Worm (Caenorhabditis elegans) whole organism, dauer: Measurements from ENCODE around the gene srh-45.

Experiments
- unc-62 ChIP-seq: sonication (generic microtip); optimal IDR thresholded peaks from 2 replicates; lab custom pipeline; 2017; ENCODE audit warnings: missing biosample characterization, missing genetic modification reagents, missing genetic modification characterization

The srh-45 gene

DNA sequence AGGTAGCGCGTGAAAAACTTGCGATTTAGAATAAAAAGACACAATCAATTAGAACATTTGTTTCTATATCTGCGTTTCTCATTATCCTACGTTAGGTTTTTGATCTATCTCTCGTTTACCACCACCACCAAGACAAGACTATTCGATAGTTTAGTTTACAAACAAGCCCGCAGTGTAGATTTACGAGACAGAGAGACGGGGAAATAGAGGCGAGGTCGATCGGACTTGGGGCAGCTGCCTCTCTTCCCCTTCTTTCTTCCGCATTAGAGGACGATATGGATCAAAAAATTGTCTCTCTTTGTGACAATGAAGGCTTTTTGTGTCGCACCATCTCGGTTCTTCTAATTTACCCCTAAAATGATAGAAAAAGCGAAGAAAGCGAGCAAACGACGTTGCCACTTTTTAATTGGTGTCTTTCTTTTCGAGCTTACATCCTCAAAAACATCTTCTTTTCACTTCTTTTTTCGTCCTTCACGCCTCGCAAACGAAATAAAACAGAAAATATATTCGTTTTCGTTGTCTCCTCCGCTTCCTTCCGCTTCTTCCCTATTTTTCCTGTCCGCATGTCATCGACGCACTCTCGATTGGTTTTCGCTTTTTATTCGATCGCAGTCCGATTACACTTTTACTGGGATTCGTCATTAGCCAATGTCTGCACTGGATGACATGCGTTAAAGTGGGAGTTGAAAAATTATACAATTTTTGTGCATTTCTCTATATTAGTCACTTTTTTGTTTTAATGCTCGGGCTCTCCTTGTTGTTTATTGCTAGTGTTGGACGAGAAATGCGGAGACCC is 23.2 kb downstream of the srh-45 start:
- TF ChIP-seq unc-62 (GFP tag; lab: Kevin White, UChicago), result no peak

DNA sequence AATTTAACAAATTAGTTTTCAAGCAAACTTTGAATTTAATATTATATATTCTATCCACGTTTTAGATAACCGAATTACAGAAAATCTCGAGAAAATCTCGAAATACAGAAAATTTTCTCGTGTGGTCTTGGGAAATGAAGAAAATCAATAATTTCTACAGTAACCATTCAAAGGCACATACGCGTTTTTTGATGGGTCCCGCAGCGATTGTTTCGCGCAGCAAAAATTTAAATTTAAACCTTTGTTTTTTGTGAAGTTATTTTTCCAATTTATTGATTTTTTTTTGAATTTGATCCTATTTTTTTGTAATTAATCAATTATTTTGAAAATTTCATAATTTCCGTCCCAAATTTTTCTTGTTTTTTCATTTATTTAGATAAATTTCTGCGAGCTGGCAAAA is 25.2 kb downstream of the srh-45 start:
- TF ChIP-seq unc-62 (GFP tag; lab: Kevin White, UChicago), result no peak

ce11 chrV:11272848-11273247 is 31.9 kb downstream of the srh-45 start, which contains the start of gene clec-223:
TSS of gene clec-223 (plus strand) at chrV:11273148.
- no peak for TF ChIP-seq unc-62 (GFP tag; lab: Kevin White, UChicago)

- TF ChIP-seq unc-62 (GFP tag; lab: Kevin White, UChicago), result no peak
Observed at ce11 chrV:11271051-11271450, 33.7 kb downstream of the srh-45 start, which contains the start of gene clec-222. TSS of gene clec-222 (plus strand) at chrV:11271351.

- no peak for TF ChIP-seq unc-62 (GFP tag; lab: Kevin White, UChicago)
Observed at ce11 chrV:11268791-11269190, 36.0 kb downstream of the srh-45 start, which contains the start of gene str-115. TSS of gene str-115 (plus strand) at chrV:11269091.

DNA sequence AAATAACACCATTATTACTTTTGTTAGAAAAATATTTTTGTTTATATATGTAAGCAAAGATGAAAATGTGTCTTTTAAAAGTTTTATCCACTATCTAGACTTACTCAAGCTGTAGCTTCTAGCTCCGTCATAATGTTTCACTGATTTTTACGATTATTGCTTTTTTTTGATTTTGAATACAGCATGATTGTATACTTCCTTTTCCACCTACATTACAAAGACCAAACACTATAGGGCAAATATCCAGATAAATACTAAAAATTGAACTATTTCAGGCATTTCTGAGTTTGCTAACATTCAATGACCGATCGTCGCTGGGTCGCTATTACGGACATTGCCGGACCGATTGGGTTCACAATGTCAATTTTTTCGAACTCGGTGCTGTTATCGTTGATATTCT is 38.1 kb downstream of the srh-45 start, which contains the start of gene str-116:
TSS of gene str-116 (plus strand) at position 301 of the 400 bp plus-strand sequence.
- no peak for TF ChIP-seq unc-62 (GFP tag; lab: Kevin White, UChicago)

- TF ChIP-seq unc-62 (GFP tag; lab: Kevin White, UChicago), result no peak
Observed at ce11 chrV:11265482-11265881, 39.3 kb downstream of the srh-45 start, which contains the start of gene cln-3.1. TSS of gene cln-3.1 (minus strand) at chrV:11265652.

ce11 chrV:11263025-11263424 is 41.8 kb downstream of the srh-45 start, which contains the start of gene F07B10.4:
TSS of gene F07B10.4 (minus strand) at chrV:11263125.
- TF ChIP-seq unc-62 (GFP tag; lab: Kevin White, UChicago), result no peak

DNA sequence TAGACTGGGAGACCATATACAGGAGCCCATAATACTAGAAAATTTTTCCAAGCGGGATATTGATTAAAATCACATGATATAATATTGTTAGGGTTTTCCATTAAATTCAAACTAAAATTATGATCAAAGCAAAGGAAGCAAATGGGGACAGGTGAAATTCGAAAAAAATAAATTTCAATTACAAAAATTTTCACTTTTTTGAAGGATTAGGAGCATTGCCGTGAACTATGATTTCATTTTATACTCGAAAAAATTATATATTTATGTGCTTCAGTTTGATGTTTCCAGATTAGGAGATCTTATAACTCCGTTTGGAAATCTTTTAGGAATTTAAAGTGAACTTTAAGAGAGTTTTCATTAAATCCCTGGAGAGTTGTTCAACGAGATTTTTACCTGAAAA is 44.2 kb downstream of the srh-45 start, which contains the start of gene F07B10.7:
TSS of gene F07B10.7 (minus strand) at position 101 of the 400 bp plus-strand sequence.
- TF ChIP-seq unc-62 (GFP tag; lab: Kevin White, UChicago), result no peak

- TF ChIP-seq unc-62 (GFP tag; lab: Kevin White, UChicago), result no peak
Observed at ce11 chrV:11258896-11259295, 45.9 kb downstream of the srh-45 start, which contains the start of gene lgc-36. TSS of gene lgc-36 (minus strand) at chrV:11258996.

- TF ChIP-seq unc-62 (GFP tag; lab: Kevin White, UChicago), result no peak
Observed at ce11 chrV:11254980-11255379, 49.8 kb downstream of the srh-45 start, which contains the start of gene srsx-31. TSS of gene srsx-31 (minus strand) at chrV:11255080.
